Worm (Caenorhabditis elegans) whole organism, midembryonic: ENCODE measurements around the gene nduf-2.2.

Experiments
- cog-1 ChIP-seq: sonication (generic microtip); optimal IDR thresholded peaks from 2 replicates; lab custom pipeline; 2016; ENCODE audit warnings: missing genetic modification characterization, missing compliant biosample characterization
- klf-2 ChIP-seq: fragments of 200-800 bp; sonication (Bioruptor generic); conservative IDR thresholded peaks from 2 replicates; pipeline ENCODE4 v1.3.6; 2022; ENCODE audit warnings: missing genetic modification reagents, missing genetic modification characterization, missing compliant biosample characterization
- med-1 ChIP-seq: sonication (generic microtip); optimal IDR thresholded peaks from 2 replicates; lab custom pipeline; 2017; ENCODE audit warnings: missing genetic modification characterization, mild to moderate bottlenecking, missing compliant biosample characterization, antibody characterized with exemption, missing genetic modification reagents; ENCODE audit not compliant: insufficient read depth
- ref-1 ChIP-seq: fragments of 200-800 bp; sonication (Bioruptor generic); conservative IDR thresholded peaks from 2 replicates; pipeline ENCODE4 v1.3.6; 2022; ENCODE audit warnings: missing genetic modification reagents, missing genetic modification characterization, missing compliant biosample characterization
- tab-1 ChIP-seq: fragments of 200-800 bp; sonication (Bioruptor generic); IDR thresholded peaks from 2 replicates; pipeline ENCODE4 v1.3.6; 2022; ENCODE audit warnings: missing genetic modification characterization, missing compliant biosample characterization
- ztf-23 ChIP-seq: fragments of 200-800 bp; sonication (Bioruptor generic); IDR thresholded peaks from 2 replicates; pipeline ENCODE4 v1.3.6; 2022; ENCODE audit warnings: missing genetic modification reagents, missing genetic modification characterization, missing compliant biosample characterization
- ztf-29 ChIP-seq: fragments of 200-800 bp; sonication (Bioruptor generic); IDR thresholded peaks from 2 replicates; pipeline ENCODE4 v1.3.6; 2022; ENCODE audit warnings: missing genetic modification reagents, missing genetic modification characterization, missing compliant biosample characterization

DNA sequence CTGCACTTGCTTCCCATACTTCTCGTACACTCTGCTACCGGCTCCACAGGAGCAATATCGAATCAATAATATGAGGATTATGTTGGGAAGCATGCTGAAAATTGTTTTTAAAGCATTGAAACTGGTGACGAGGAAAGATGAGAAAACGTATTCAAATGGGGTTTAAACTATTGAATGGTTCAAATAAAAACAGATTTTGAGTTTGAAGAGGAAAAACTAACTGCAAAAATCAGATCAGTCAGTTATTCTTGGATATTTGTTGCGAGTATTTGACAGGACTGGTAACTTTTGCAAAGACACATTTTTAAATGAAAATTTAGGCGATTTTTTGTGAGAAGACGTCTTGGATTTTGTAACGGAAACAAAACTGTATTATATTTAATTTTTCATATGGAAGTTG, 49.7 kb downstream of the nduf-2.2 start, which contains the start of gene acr-5:
- TF ChIP-seq tab-1: no peak
- no peak for TF ChIP-seq ztf-29 (GFP tag; lab: Robert Waterston, UW)
- no peak for TF ChIP-seq ztf-23 (GFP tag; lab: Robert Waterston, UW)
- TF ChIP-seq klf-2 (GFP tag; lab: Robert Waterston, UW): no peak
- no peak for TF ChIP-seq ref-1 (GFP tag; lab: Robert Waterston, UW)
- TF ChIP-seq med-1 (GFP tag; lab: Kevin White, UChicago): no peak
- TF ChIP-seq cog-1 (tag; lab: Kevin White, UChicago): no peak
